Worm (Caenorhabditis elegans) whole organism, midembryonic: Measurements from ENCODE around the gene Y6G8.2.

Experiments used
- cog-1 ChIP-seq: sonication (generic microtip); optimal IDR thresholded peaks from 2 replicates; lab custom pipeline; 2016; ENCODE audit warnings: missing genetic modification characterization, missing compliant biosample characterization
- flt-1 ChIP-seq: fragments of 200-800 bp; sonication (Bioruptor generic); IDR thresholded peaks from 2 replicates; pipeline ENCODE4 v1.3.6; 2022; ENCODE audit warnings: missing genetic modification characterization, missing compliant biosample characterization
- klf-2 ChIP-seq: fragments of 200-800 bp; sonication (Bioruptor generic); conservative IDR thresholded peaks from 2 replicates; pipeline ENCODE4 v1.3.6; 2022; ENCODE audit warnings: missing genetic modification reagents, missing genetic modification characterization, missing compliant biosample characterization
- med-1 ChIP-seq: sonication (generic microtip); optimal IDR thresholded peaks from 2 replicates; lab custom pipeline; 2017; ENCODE audit warnings: missing genetic modification characterization, mild to moderate bottlenecking, missing compliant biosample characterization, antibody characterized with exemption, missing genetic modification reagents; ENCODE audit not compliant: insufficient read depth

ce11 chrV:17566850-17567249 lies 31.9 kb downstream of the Y6G8.2 start, which contains the start of gene C38D9.2:
- no peak for TF ChIP-seq klf-2 (GFP tag; lab: Robert Waterston, UW)
- no peak for TF ChIP-seq cog-1 (tag; lab: Kevin White, UChicago)
- no peak for TF ChIP-seq med-1 (GFP tag; lab: Kevin White, UChicago)
- no peak for TF ChIP-seq flt-1 (GFP tag; lab: Robert Waterston, UW)
